Fruit fly (Drosophila melanogaster) whole organism, prepupa: ENCODE measurements around the gene Cdk12.

Experiments
- Blimp-1 ChIP-seq: fragments of 200-800 bp; sonication (Bioruptor generic); optimal IDR thresholded peaks from 3 replicates; lab custom pipeline; 2017; ENCODE audit warnings: missing biosample characterization, missing genetic modification characterization, mild to moderate bottlenecking, moderate library complexity, missing genetic modification reagents
- CG11294 ChIP-seq: fragments of 200-800 bp; sonication (Bioruptor generic); IDR thresholded peaks from 2 replicates; pipeline ENCODE4 v1.3.6; 2022; ENCODE audit warnings: missing biosample characterization, missing genetic modification characterization
- CG11762 ChIP-seq: fragments of 200-800 bp; sonication (Bioruptor generic); optimal IDR thresholded peaks from 3 replicates; lab custom pipeline; 2016; ENCODE audit warnings: missing biosample characterization, missing genetic modification characterization; ENCODE audit not compliant: insufficient read depth
- CG16779 ChIP-seq: fragments of 200-800 bp; sonication (Bioruptor generic); optimal IDR thresholded peaks from 3 replicates; lab custom pipeline; 2017; ENCODE audit warnings: missing biosample characterization, mild to moderate bottlenecking, missing genetic modification characterization
- CG7368 ChIP-seq: fragments of 200-800 bp; sonication (Bioruptor generic); optimal IDR thresholded peaks from 3 replicates; lab custom pipeline; 2016; ENCODE audit warnings: missing biosample characterization, missing genetic modification characterization
- CG8319 ChIP-seq: fragments of 200-800 bp; sonication (Bioruptor generic); optimal IDR thresholded peaks from 3 replicates; lab custom pipeline; 2016; ENCODE audit warnings: missing biosample characterization, missing genetic modification characterization
- Eip75B ChIP-seq: fragments of 200-800 bp; sonication (Bioruptor generic); optimal IDR thresholded peaks from 3 replicates; lab custom pipeline; 2016; ENCODE audit warnings: missing biosample characterization, missing genetic modification characterization
- Gug ChIP-seq: fragments of 200-800 bp; sonication (Bioruptor generic); IDR thresholded peaks from 2 replicates; pipeline ENCODE4 v1.3.6; 2022; ENCODE audit warnings: missing biosample characterization, missing genetic modification characterization
- Hr39 ChIP-seq: fragments of 200-800 bp; sonication (Bioruptor generic); optimal IDR thresholded peaks from 2 replicates; lab custom pipeline; 2016; ENCODE audit warnings: missing biosample characterization, missing genetic modification characterization
- OdsH ChIP-seq: fragments of 200-800 bp; sonication (Bioruptor generic); optimal IDR thresholded peaks from 3 replicates; lab custom pipeline; 2016; ENCODE audit warnings: missing biosample characterization, missing genetic modification characterization
- achi ChIP-seq: fragments of 200-800 bp; sonication (Bioruptor generic); optimal IDR thresholded peaks from 3 replicates; lab custom pipeline; 2016; ENCODE audit warnings: missing biosample characterization, missing genetic modification characterization
- pdm3 ChIP-seq: fragments of 200-800 bp; sonication (Bioruptor generic); optimal IDR thresholded peaks from 3 replicates; lab custom pipeline; 2016; ENCODE audit warnings: missing biosample characterization, missing genetic modification characterization
- svp ChIP-seq: fragments of 200-800 bp; sonication (Bioruptor generic); peaks from one replicate; lab custom pipeline; 2016; ENCODE audit warnings: missing biosample characterization, missing genetic modification characterization

dm6 chr3L:21568848-21569372 lies 52.8 kb downstream of the Cdk12 start, which contains the start of the genes CRIF and SMC5:
- TF ChIP-seq CG16779 (tag; lab: Kevin White, UChicago) (no peak), CG11294 (GFP tag; lab: Robert Waterston, UW) (no peak; the same call in 1 of the 2 replicates), CG8319 (peak; percentile 5), CG7368 (GFP tag; lab: Kevin White, UChicago) (no peak), Eip75B (no peak), Gug (GFP tag; lab: Robert Waterston, UW) (no peak), Hr39 (no peak), Blimp-1 (no peak), achi (GFP tag; lab: Kevin White, UChicago) (no peak), svp (GFP tag; lab: Kevin White, UChicago) (no peak), pdm3 (no peak), CG11762 (peak; percentile 0), OdsH (no peak)
